Fruit fly (Drosophila melanogaster) whole organism, adult: ENCODE measurements around the gene Or67a.

Experiments
- CG11617 ChIP-seq: fragments of 200-800 bp; sonication (Bioruptor generic); optimal IDR thresholded peaks from 2 replicates; lab custom pipeline; 2017; ENCODE audit warnings: mild to moderate bottlenecking, missing biosample characterization, missing genetic modification reagents, missing genetic modification characterization
- CG12768 ChIP-seq: fragments of 200-800 bp; sonication (Bioruptor generic); optimal IDR thresholded peaks from 2 replicates; lab custom pipeline; 2017; ENCODE audit warnings: missing biosample characterization, missing genetic modification characterization, mild to moderate bottlenecking, moderate library complexity, missing genetic modification reagents
- CG14711 ChIP-seq: fragments of 200-800 bp; sonication (Bioruptor generic); optimal IDR thresholded peaks from 2 replicates; lab custom pipeline; 2018; ENCODE audit warnings: missing biosample characterization, mild to moderate bottlenecking, missing genetic modification characterization, moderate library complexity
- CG1620 ChIP-seq: fragments of 200-800 bp; sonication (Bioruptor generic); optimal IDR thresholded peaks from 2 replicates; lab custom pipeline; 2016; ENCODE audit warnings: missing biosample characterization, missing genetic modification characterization
- CG33017 ChIP-seq: fragments of 200-800 bp; sonication (Bioruptor generic); optimal IDR thresholded peaks from 2 replicates; lab custom pipeline; 2018; ENCODE audit warnings: missing biosample characterization, mild to moderate bottlenecking, missing genetic modification characterization, moderate library complexity
- CG5204 ChIP-seq: fragments of 200-800 bp; sonication (Bioruptor generic); optimal IDR thresholded peaks from 2 replicates; lab custom pipeline; 2016; ENCODE audit warnings: missing biosample characterization, missing genetic modification characterization
- CG7045 ChIP-seq: fragments of 200-800 bp; sonication (Bioruptor generic); optimal IDR thresholded peaks from 2 replicates; lab custom pipeline; 2017; ENCODE audit warnings: missing biosample characterization, mild to moderate bottlenecking, missing genetic modification characterization
- CG7101 ChIP-seq: fragments of 200-800 bp; sonication (Bioruptor generic); optimal IDR thresholded peaks from 2 replicates; lab custom pipeline; 2018; ENCODE audit warnings: missing biosample characterization, mild to moderate bottlenecking, missing genetic modification characterization, moderate library complexity
- Clk ChIP-seq: fragments of 200-800 bp; sonication (Bioruptor generic); optimal IDR thresholded peaks from 2 replicates; lab custom pipeline; 2017; ENCODE audit warnings: missing biosample characterization, missing genetic modification characterization
- Crg-1 ChIP-seq: fragments of 200-800 bp; sonication (Bioruptor generic); optimal IDR thresholded peaks from 2 replicates; lab custom pipeline; 2016; ENCODE audit warnings: missing biosample characterization, missing genetic modification characterization
- Hr96 ChIP-seq: fragments of 200-800 bp; sonication (Bioruptor generic); optimal IDR thresholded peaks from 2 replicates; lab custom pipeline; 2016; ENCODE audit warnings: missing biosample characterization, missing genetic modification characterization
- Mnt ChIP-seq: fragments of 200-800 bp; sonication (Bioruptor generic); optimal IDR thresholded peaks from 2 replicates; lab custom pipeline; 2016; ENCODE audit warnings: missing biosample characterization, mild to moderate bottlenecking, missing genetic modification characterization
- bab1 ChIP-seq: fragments of 200-800 bp; sonication (Bioruptor generic); optimal IDR thresholded peaks from 3 replicates; lab custom pipeline; 2019; ENCODE audit warnings: missing biosample characterization, mild to moderate bottlenecking, missing genetic modification characterization, moderate library complexity
- cic ChIP-seq: fragments of 200-800 bp; sonication (Bioruptor generic); optimal IDR thresholded peaks from 2 replicates; lab custom pipeline; 2017; ENCODE audit warnings: missing biosample characterization, mild to moderate bottlenecking, missing genetic modification characterization, moderate library complexity
- cnc ChIP-seq, 2 experiments: fragments of >200 bp; optimal IDR thresholded peaks; 2 replicates each; lab custom pipeline; 2017
- kay ChIP-seq: fragments of 200-800 bp; sonication (Bioruptor generic); peaks from one replicate; lab custom pipeline; 2016; ENCODE audit warnings: missing biosample characterization, missing genetic modification characterization, borderline replicate concordance
- ovo ChIP-seq: fragments of 200-800 bp; sonication (Bioruptor generic); optimal IDR thresholded peaks from 2 replicates; lab custom pipeline; 2016; ENCODE audit warnings: missing biosample characterization, missing genetic modification characterization
- pad ChIP-seq: fragments of 200-800 bp; sonication (Bioruptor generic); optimal IDR thresholded peaks from 3 replicates; lab custom pipeline; 2017; ENCODE audit warnings: missing biosample characterization, missing genetic modification characterization, mild to moderate bottlenecking, moderate library complexity, missing genetic modification reagents
- tj ChIP-seq: fragments of 200-800 bp; sonication (Bioruptor generic); optimal IDR thresholded peaks from 3 replicates; lab custom pipeline; 2017; ENCODE audit warnings: missing biosample characterization, mild to moderate bottlenecking, missing genetic modification characterization, moderate library complexity
- toe ChIP-seq: fragments of 200-800 bp; sonication (Bioruptor generic); optimal IDR thresholded peaks from 2 replicates; lab custom pipeline; 2016; ENCODE audit warnings: missing biosample characterization, missing genetic modification characterization

The Or67a gene

dm6 chr3L:9511287-9512256 lies 17.3 kb upstream of the Or67a start, which contains the start of gene RpS9:
RpS9 (minus strand) TSS chr3L:9511531.
- TF ChIP-seq CG7045 (GFP tag; lab: Kevin White, UChicago) (no peak), toe (GFP tag; lab: Kevin White, UChicago) (peak; percentile 12), cnc (optimal IDR thresholded peaks at IDR 0.05; lab: Kevin White, UChicago) (no peak), bab1 (GFP tag; lab: Kevin White, UChicago) (peak; percentile 68), tj (GFP tag; lab: Kevin White, UChicago) (peak; percentile 18), Clk (GFP tag; lab: Kevin White, UChicago) (no peak), ovo (GFP tag; lab: Kevin White, UChicago) (no peak), Mnt (peak; percentile 38), CG33017 (peak; percentile 34), CG7101 (tag; lab: Kevin White, UChicago) (peak; percentile 51), CG5204 (GFP tag; lab: Kevin White, UChicago) (no peak), pad (peak; percentile 95), kay (GFP tag; lab: Kevin White, UChicago) (peak; percentile 46), Hr96 (GFP tag; lab: Kevin White, UChicago) (peak; percentile 46), CG1620 (GFP tag; lab: Kevin White, UChicago) (no peak), CG12768 (GFP tag; lab: Kevin White, UChicago) (peak; percentile 56), CG11617 (GFP tag; lab: Kevin White, UChicago) (peak; percentile 34), CG14711 (peak; percentile 36)

DNA sequence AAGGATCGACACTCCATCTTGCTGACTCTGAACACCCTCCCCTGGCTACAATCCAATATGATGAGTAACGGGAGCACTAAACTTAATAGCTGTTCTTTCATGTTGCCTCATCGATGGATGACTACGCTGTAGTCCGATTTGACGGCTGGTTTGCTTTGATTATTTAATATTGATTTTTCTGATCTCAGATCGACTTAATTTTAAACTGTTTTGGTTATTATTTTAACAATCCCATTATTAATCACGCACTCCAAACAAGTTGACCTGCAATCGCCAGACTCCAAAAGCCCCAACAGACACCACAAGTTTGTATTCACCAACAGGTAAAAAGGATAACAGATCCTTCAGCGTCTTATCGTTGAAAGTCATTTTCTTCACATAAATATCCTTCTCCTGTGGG lies 16.3 kb upstream of the Or67a start, which contains the start of gene CG33703:
Gene CG33703, minus strand, starts transcription at position 101 of the 400 bp plus-strand sequence.
- no peak for TF ChIP-seq tj (GFP tag; lab: Kevin White, UChicago)
- TF ChIP-seq kay (GFP tag; lab: Kevin White, UChicago): peak; percentile 29

DNA sequence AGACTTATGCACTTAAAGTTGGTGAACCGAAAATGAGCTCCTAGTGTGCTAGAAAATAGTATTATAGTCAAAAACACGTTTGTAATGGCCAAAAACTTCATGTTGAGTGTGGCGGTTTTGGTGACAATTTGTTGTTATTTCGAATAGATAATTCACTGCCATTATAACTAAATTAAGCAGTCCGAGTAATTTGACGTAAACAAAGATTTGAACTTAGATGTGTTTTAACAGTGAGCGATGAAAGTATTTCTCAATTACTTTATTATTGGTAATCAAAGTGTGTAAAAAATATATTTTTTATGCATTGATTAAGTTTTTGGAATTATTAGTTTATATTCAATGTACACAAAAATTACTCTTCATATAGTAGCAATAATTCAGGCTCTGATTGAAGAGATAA lies 15.6 kb upstream of the Or67a start, which contains the start of gene CG33702:
Gene CG33702, minus strand, starts transcription at position 101 of the 400 bp plus-strand sequence.
- no peak for TF ChIP-seq cnc (optimal IDR thresholded peaks at IDR 0.05; lab: Kevin White, UChicago)

- TF ChIP-seq cic (GFP tag; lab: Kevin White, UChicago) (no peak), cnc (optimal IDR thresholded peaks at IDR 0.05; lab: Kevin White, UChicago) (no peak), CG5204 (GFP tag; lab: Kevin White, UChicago) (no peak), CG7101 (tag; lab: Kevin White, UChicago) (no peak), CG7045 (GFP tag; lab: Kevin White, UChicago) (no peak), CG33017 (no peak), toe (GFP tag; lab: Kevin White, UChicago) (no peak), Crg-1 (no peak), pad (no peak), CG11617 (GFP tag; lab: Kevin White, UChicago) (no peak), Clk (GFP tag; lab: Kevin White, UChicago) (no peak), CG14711 (no peak), Hr96 (GFP tag; lab: Kevin White, UChicago) (no peak), kay (GFP tag; lab: Kevin White, UChicago) (no peak), bab1 (GFP tag; lab: Kevin White, UChicago) (no peak), Mnt (no peak), ovo (GFP tag; lab: Kevin White, UChicago) (no peak), CG12768 (GFP tag; lab: Kevin White, UChicago) (no peak), tj (GFP tag; lab: Kevin White, UChicago) (no peak)
Observed at dm6 chr3L:9525444-9525843, 3.4 kb upstream of the Or67a start, which contains the start of gene CG33700. CG33700 (minus strand) TSS chr3L:9525544.

- TF ChIP-seq kay (GFP tag; lab: Kevin White, UChicago) (no peak), ovo (GFP tag; lab: Kevin White, UChicago) (no peak), CG7101 (tag; lab: Kevin White, UChicago) (no peak), tj (GFP tag; lab: Kevin White, UChicago) (no peak), Mnt (no peak), Clk (GFP tag; lab: Kevin White, UChicago) (no peak), pad (no peak)
Observed at dm6 chr3L:9543899-9544298, 15.0 kb downstream of the Or67a start, which contains the start of gene Ir67a. Ir67a (minus strand) TSS chr3L:9543999.

- no peak for TF ChIP-seq CG33017
- TF ChIP-seq CG11617 (GFP tag; lab: Kevin White, UChicago): no peak
- peak; percentile 93 for TF ChIP-seq Mnt
- TF ChIP-seq toe (GFP tag; lab: Kevin White, UChicago): no peak
- no peak for TF ChIP-seq CG1620 (GFP tag; lab: Kevin White, UChicago)
- peak; percentile 10 for TF ChIP-seq Clk (GFP tag; lab: Kevin White, UChicago)
- TF ChIP-seq CG7045 (GFP tag; lab: Kevin White, UChicago): no peak
- peak; percentile 63 for TF ChIP-seq tj (GFP tag; lab: Kevin White, UChicago)
Observed at dm6 chr3L:9546875-9547324, 18.0 kb downstream of the Or67a start, which contains the start of gene CG42673. CG42673 (plus strand) TSS chr3L:9547220.
